Worm (Caenorhabditis elegans): ENCODE data around the gene nhr-10.

Gene nhr-10

ce11 chrIII:7114952-7115488 lies at the start of gene nhr-10:
TSS of gene nhr-10 (minus strand) at chrIII:7115438.
- TF ChIP-seq bed-1 (GFP tag; IDR thresholded peaks at IDR 0.05): no peak
- no peak for TF ChIP-seq ZK185.1 (tag; optimal IDR thresholded peaks at IDR 0.05; ENCODE audit: poor library complexity, severe bottlenecking)
- no peak for TF ChIP-seq F57C9.4 (tag; optimal IDR thresholded peaks at IDR 0.05)
- no peak for TF ChIP-seq hlh-26 (GFP tag; conservative IDR thresholded peaks at IDR 0.05)
- TF ChIP-seq pha-4 (tag; optimal IDR thresholded peaks at IDR 0.05): no peak
- TF ChIP-seq attf-3 (GFP tag; conservative IDR thresholded peaks at IDR 0.05): no peak

- TF ChIP-seq rpc-1 (optimal IDR thresholded peaks at IDR 0.05): no peak
- no peak for TF ChIP-seq rpc-1 (tag; optimal IDR thresholded peaks at IDR 0.05)
- no peak for TF ChIP-seq lsy-27 (tag; optimal IDR thresholded peaks at IDR 0.05; ENCODE audit: borderline replicate concordance, insufficient read depth)
- peak; percentile 89 for TF ChIP-seq nfyb-1 (GFP tag; IDR thresholded peaks at IDR 0.05)
- TF ChIP-seq K12H6.12 (tag; optimal IDR thresholded peaks at IDR 0.05): peak; percentile 73
- peak; percentile 82 for TF ChIP-seq efl-1 (GFP tag; optimal IDR thresholded peaks at IDR 0.05)
- peak; percentile 78 for TF ChIP-seq B0336.3 (GFP tag; IDR thresholded peaks at IDR 0.05)
- TF ChIP-seq lsl-1 (GFP tag; optimal IDR thresholded peaks at IDR 0.05): peak; percentile 80
- no peak for TF ChIP-seq B0261.1 (tag; optimal IDR thresholded peaks at IDR 0.05)
- TF ChIP-seq lin-54 (GFP tag; optimal IDR thresholded peaks at IDR 0.05): peak; percentile 97
- no peak for TF ChIP-seq xnd-1 (tag; optimal IDR thresholded peaks at IDR 0.05)
- peak; percentile 69 for TF ChIP-seq cebp-1 (GFP tag; IDR thresholded peaks at IDR 0.05)
- TF ChIP-seq cebp-1 (tag; optimal IDR thresholded peaks at IDR 0.05): peak; percentile 87
- TF ChIP-seq nhr-179 (tag; optimal IDR thresholded peaks at IDR 0.05): no peak
- TF ChIP-seq C17E4.6 (GFP tag; IDR thresholded peaks at IDR 0.05): peak; percentile 89
- TF ChIP-seq hmg-1.2 (GFP tag; IDR thresholded peaks at IDR 0.05): peak; percentile 73
- peak; percentile 76 for TF ChIP-seq snpc-1.3 (tag; optimal IDR thresholded peaks at IDR 0.05; ENCODE audit: insufficient read depth)
- TF ChIP-seq ceh-100 (GFP tag; IDR thresholded peaks at IDR 0.05): peak; percentile 55; the same call in 1 of the 2 replicates
- peak; percentile 78 for TF ChIP-seq Y53G8AR.9 (GFP tag; conservative IDR thresholded peaks at IDR 0.05)
- peak; percentile 31 for TF ChIP-seq chd-7 (tag; optimal IDR thresholded peaks at IDR 0.05)
- TF ChIP-seq aptf-2 (GFP tag; conservative IDR thresholded peaks at IDR 0.05): no peak
- no peak for TF ChIP-seq zim-3 (tag; optimal IDR thresholded peaks at IDR 0.05)
- TF ChIP-seq nhr-80 (tag; optimal IDR thresholded peaks at IDR 0.05): peak; percentile 68
- peak; percentile 71 for TF ChIP-seq tbp1 (GFP tag; optimal IDR thresholded peaks at IDR 0.05)
- peak; percentile 77 for TF ChIP-seq dpl-1 (GFP tag; optimal IDR thresholded peaks at IDR 0.05)
- peak; percentile 52 for TF ChIP-seq snpc-3.4 (tag; optimal IDR thresholded peaks at IDR 0.05)
- peak; percentile 48 for TF ChIP-seq madf-10 (tag; optimal IDR thresholded peaks at IDR 0.05)
- peak; percentile 26 for TF ChIP-seq gei-17 (GFP tag; optimal IDR thresholded peaks at IDR 0.05)
- peak; percentile 86 for TF ChIP-seq D2030.7 (GFP tag; IDR thresholded peaks at IDR 0.05)
- TF ChIP-seq Y95B8A.8 (GFP tag; IDR thresholded peaks at IDR 0.05): peak; percentile 84; the same call in 1 of the 2 replicates
- peak; percentile 12 for TF ChIP-seq somi-1 (GFP tag; optimal IDR thresholded peaks at IDR 0.05)
- TF ChIP-seq egl-18 (GFP tag; IDR thresholded peaks at IDR 0.05): no peak
- peak; percentile 32 for TF ChIP-seq him-1 (tag; optimal IDR thresholded peaks at IDR 0.05)
- peak; percentile 79 for TF ChIP-seq lin-40 (tag; optimal IDR thresholded peaks at IDR 0.05)
- peak; percentile 77 for TF ChIP-seq zfh-2 (GFP tag; conservative IDR thresholded peaks at IDR 0.05)
- peak; percentile 80 for TF ChIP-seq F23B12.7 (tag; optimal IDR thresholded peaks at IDR 0.05; ENCODE audit: insufficient read depth)
- TF ChIP-seq B0019.2 (GFP tag; conservative IDR thresholded peaks at IDR 0.05): 0 out of 2 replicates have a peak, but pooled peaks have one; percentile 44
- TF ChIP-seq dox-1 (GFP tag; IDR thresholded peaks at IDR 0.05): peak; percentile 95
- no peak for TF ChIP-seq mes-4 (tag; optimal IDR thresholded peaks at IDR 0.05)
- peak; percentile 51 for TF ChIP-seq ztf-26 (tag; optimal IDR thresholded peaks at IDR 0.05)
These were observed 47.0 kb upstream of the nhr-10 start, which contains the start of the genes syf-2 and K04G7.1 for ce11 chrIII:7162065-7162762. TSS of gene syf-2 (minus strand) at chrIII:7162115. TSS of gene K04G7.1 (plus strand) at chrIII:7162712.

Measured in whole organism, young adult.